Fruit fly (Drosophila melanogaster) whole organism, embryonic: Measurements from ENCODE around the gene fz4.

Experiments
- Ada2b ChIP-seq: fragments of 200-800 bp; sonication (Bioruptor generic); IDR thresholded peaks from 2 replicates; pipeline ENCODE4 v1.3.6; 2022; ENCODE audit warnings: missing biosample characterization, missing genetic modification characterization
- CG1024 ChIP-seq: fragments of 200-800 bp; sonication (Bioruptor generic); IDR thresholded peaks from 2 replicates; pipeline ENCODE4 v1.3.6; 2022; ENCODE audit warnings: missing biosample characterization, missing genetic modification characterization
- CG10274 ChIP-seq: fragments of 200-800 bp; sonication (Bioruptor generic); optimal IDR thresholded peaks from 3 replicates; lab custom pipeline; 2017; ENCODE audit warnings: missing biosample characterization, mild to moderate bottlenecking, missing genetic modification characterization
- CG10462 ChIP-seq: fragments of 200-800 bp; sonication (Bioruptor generic); optimal IDR thresholded peaks from 2 replicates; lab custom pipeline; 2016; ENCODE audit warnings: missing biosample characterization, missing genetic modification characterization
- CG11247 ChIP-seq: fragments of 200-800 bp; sonication (Bioruptor generic); IDR thresholded peaks from 2 replicates; pipeline ENCODE4 v1.3.6; 2022; ENCODE audit warnings: missing biosample characterization, missing genetic modification characterization
- CG11504 ChIP-seq: fragments of 200-800 bp; sonication (Bioruptor generic); optimal IDR thresholded peaks from 3 replicates; lab custom pipeline; 2019; ENCODE audit warnings: missing biosample characterization, mild to moderate bottlenecking, missing genetic modification characterization, moderate library complexity
- CG12299 ChIP-seq: fragments of 200-800 bp; sonication (Bioruptor generic); optimal IDR thresholded peaks from 2 replicates; lab custom pipeline; 2018; ENCODE audit warnings: missing biosample characterization, mild to moderate bottlenecking, missing genetic modification characterization
- CG13123 ChIP-seq: fragments of 200-800 bp; sonication (Bioruptor generic); optimal IDR thresholded peaks from 2 replicates; lab custom pipeline; 2016; ENCODE audit warnings: missing biosample characterization, missing genetic modification characterization
- CG13287 ChIP-seq: fragments of 200-800 bp; sonication (Bioruptor generic); IDR thresholded peaks from 2 replicates; pipeline ENCODE4 v1.3.6; 2022; ENCODE audit warnings: missing biosample characterization, missing genetic modification characterization; ENCODE audit not compliant: partially characterized antibody
- CG13424 ChIP-seq: fragments of 200-800 bp; sonication (Bioruptor generic); optimal IDR thresholded peaks from 2 replicates; lab custom pipeline; 2019; ENCODE audit warnings: missing biosample characterization, mild to moderate bottlenecking, missing genetic modification characterization, moderate library complexity
- CG1832 ChIP-seq: fragments of 200-800 bp; sonication (Bioruptor generic); optimal IDR thresholded peaks from 2 replicates; lab custom pipeline; 2017; ENCODE audit warnings: missing biosample characterization, mild to moderate bottlenecking, missing genetic modification characterization, inconsistent platforms
- CG2712 ChIP-seq: fragments of 200-800 bp; optimal IDR thresholded peaks from 3 replicates; lab custom pipeline; 2019; ENCODE audit warnings: missing biosample characterization, mild to moderate bottlenecking, missing genetic modification characterization, moderate library complexity
- CG2875 ChIP-seq: fragments of 200-800 bp; sonication (Bioruptor generic); optimal IDR thresholded peaks from 2 replicates; lab custom pipeline; 2017; ENCODE audit warnings: missing biosample characterization, mild to moderate bottlenecking, missing genetic modification characterization, missing genetic modification reagents
- CG3407 ChIP-seq: fragments of 200-800 bp; sonication (Bioruptor generic); optimal IDR thresholded peaks from 2 replicates; lab custom pipeline; 2018; ENCODE audit warnings: missing biosample characterization, mild to moderate bottlenecking, missing genetic modification characterization
- CG5245 ChIP-seq: fragments of 200-800 bp; sonication (Bioruptor generic); optimal IDR thresholded peaks from 3 replicates; lab custom pipeline; 2016; ENCODE audit warnings: missing biosample characterization, missing genetic modification characterization
- CG6854 ChIP-seq: fragments of 200-800 bp; sonication (Bioruptor generic); optimal IDR thresholded peaks from 3 replicates; lab custom pipeline; 2017; ENCODE audit warnings: missing biosample characterization, mild to moderate bottlenecking, missing genetic modification characterization
- CG7556 ChIP-seq: fragments of 200-800 bp; sonication (Bioruptor generic); optimal IDR thresholded peaks from 2 replicates; lab custom pipeline; 2017; ENCODE audit warnings: missing biosample characterization, mild to moderate bottlenecking, missing genetic modification characterization
- CG9817 ChIP-seq: fragments of 200-800 bp; sonication (Bioruptor generic); optimal IDR thresholded peaks from 2 replicates; lab custom pipeline; 2018; ENCODE audit warnings: missing biosample characterization, mild to moderate bottlenecking, missing genetic modification characterization, moderate library complexity
- CHES-1-like ChIP-seq: fragments of 200-800 bp; sonication (Bioruptor generic); optimal IDR thresholded peaks from 2 replicates; lab custom pipeline; 2016; ENCODE audit warnings: missing biosample characterization, missing genetic modification characterization
- Eip74EF ChIP-seq, 2 experiments: fragments of 200-800 bp in 1 of 2; fragments of >200 bp in 1 of 2; sonication (Bioruptor generic) in 1 of 2; optimal IDR thresholded peaks; 2 replicates each; lab custom pipeline; 2017 to 2019; ENCODE audit warnings: missing biosample characterization in 2 of 2, missing genetic modification characterization in 2 of 2, mild to moderate bottlenecking in 1 of 2, moderate library complexity in 1 of 2
- HLH4C ChIP-seq: fragments of 200-800 bp; sonication (Bioruptor generic); IDR thresholded peaks from 3 replicates; pipeline ENCODE4 v1.3.6; 2022; ENCODE audit warnings: missing biosample characterization, missing genetic modification characterization; ENCODE audit not compliant: partially characterized antibody
- Hsf ChIP-seq: fragments of 200-800 bp; sonication (Bioruptor generic); optimal IDR thresholded peaks from 3 replicates; lab custom pipeline; 2016; ENCODE audit warnings: missing biosample characterization, missing genetic modification characterization
- Jarid2 ChIP-seq: fragments of 200-800 bp; sonication (Bioruptor generic); optimal IDR thresholded peaks from 3 replicates; lab custom pipeline; 2017; ENCODE audit warnings: mild to moderate bottlenecking, missing biosample characterization, missing genetic modification reagents, missing genetic modification characterization
- Nf-YC ChIP-seq: fragments of 200-800 bp; optimal IDR thresholded peaks from 3 replicates; lab custom pipeline; 2019; ENCODE audit warnings: missing biosample characterization, mild to moderate bottlenecking, missing genetic modification characterization, moderate library complexity
- Ptx1 ChIP-seq: fragments of 200-800 bp; sonication (Bioruptor generic); IDR thresholded peaks from 2 replicates; pipeline ENCODE4 v1.3.6; 2022; ENCODE audit warnings: missing biosample characterization, missing genetic modification characterization
- Usf ChIP-seq: fragments of 200-800 bp; sonication (Bioruptor generic); optimal IDR thresholded peaks from 2 replicates; lab custom pipeline; 2017; ENCODE audit warnings: missing genotype, missing biosample characterization, missing genetic modification characterization
- ash1 ChIP-seq: fragments of 200-800 bp; sonication (Bioruptor generic); optimal IDR thresholded peaks from 2 replicates; lab custom pipeline; 2018; ENCODE audit warnings: missing biosample characterization, mild to moderate bottlenecking, missing genetic modification characterization
- chinmo ChIP-seq: fragments of 200-800 bp; sonication (Bioruptor generic); IDR thresholded peaks from 4 replicates; pipeline ENCODE4 v1.3.6; 2022; ENCODE audit warnings: missing biosample characterization, missing genetic modification characterization; ENCODE audit not compliant: partially characterized antibody
- crc ChIP-seq: fragments of 200-800 bp; sonication (Bioruptor generic); optimal IDR thresholded peaks from 2 replicates; lab custom pipeline; 2016; ENCODE audit warnings: missing biosample characterization, missing genetic modification characterization
- cwo ChIP-seq: fragments of 200-800 bp; sonication (Bioruptor generic); optimal IDR thresholded peaks from 3 replicates; lab custom pipeline; 2017; ENCODE audit warnings: missing biosample characterization, missing genetic modification characterization, mild to moderate bottlenecking, moderate library complexity, missing genetic modification reagents
- disco-r ChIP-seq: fragments of 200-800 bp; sonication (Bioruptor generic); optimal IDR thresholded peaks from 2 replicates; lab custom pipeline; 2016; ENCODE audit warnings: missing biosample characterization, missing genetic modification characterization
- dm ChIP-seq: fragments of 200-800 bp; sonication (Bioruptor generic); optimal IDR thresholded peaks from 3 replicates; lab custom pipeline; 2016; ENCODE audit warnings: missing biosample characterization, missing genetic modification characterization
- ems ChIP-seq: fragments of 200-800 bp; sonication (Bioruptor generic); optimal IDR thresholded peaks from 3 replicates; lab custom pipeline; 2016; ENCODE audit warnings: missing biosample characterization, missing genetic modification characterization
- fd64A ChIP-seq: fragments of 200-800 bp; sonication (Bioruptor generic); optimal IDR thresholded peaks from 3 replicates; lab custom pipeline; 2018; ENCODE audit warnings: missing biosample characterization, mild to moderate bottlenecking, missing genetic modification characterization
- gcm ChIP-seq: fragments of 200-800 bp; sonication (Bioruptor generic); optimal IDR thresholded peaks from 2 replicates; lab custom pipeline; 2019; ENCODE audit warnings: missing biosample characterization, mild to moderate bottlenecking, missing genetic modification characterization, moderate library complexity
- jumu ChIP-seq: fragments of 200-800 bp; sonication (Bioruptor generic); optimal IDR thresholded peaks from 3 replicates; lab custom pipeline; 2016; ENCODE audit warnings: missing biosample characterization, missing genetic modification characterization
- lilli ChIP-seq: fragments of 200-800 bp; sonication (Bioruptor generic); optimal IDR thresholded peaks from 3 replicates; lab custom pipeline; 2016; ENCODE audit warnings: missing biosample characterization, missing genetic modification characterization
- pan ChIP-seq, 4 experiments: fragments of >200 bp in 3 of 4; fragments of 200-800 bp in 1 of 4; sonication (Bioruptor generic) in 1 of 4; optimal IDR thresholded peaks in 3 of 4; IDR thresholded peaks in 1 of 4; 2 replicates each; pipeline versions ENCODE4 v1.3.6 to Lab custom; 2017 to 2022; ENCODE audit warnings: missing biosample characterization in 2 of 4, missing genetic modification characterization in 2 of 4, mixed read lengths in 1 of 4
- repo ChIP-seq: fragments of 200-800 bp; sonication (Bioruptor generic); optimal IDR thresholded peaks from 2 replicates; lab custom pipeline; 2016; ENCODE audit warnings: missing biosample characterization, missing genetic modification characterization
- sens-2 ChIP-seq: fragments of 200-800 bp; sonication (Bioruptor generic); IDR thresholded peaks from 2 replicates; pipeline ENCODE4 v1.3.6; 2022; ENCODE audit warnings: missing biosample characterization, missing genetic modification characterization
- seq ChIP-seq: fragments of 200-800 bp; sonication (Bioruptor generic); IDR thresholded peaks from 2 replicates; pipeline ENCODE4 v1.3.6; 2022; ENCODE audit warnings: missing biosample characterization, missing genetic modification characterization
- shn ChIP-seq: fragments of 200-800 bp; sonication (Bioruptor generic); optimal IDR thresholded peaks from 3 replicates; lab custom pipeline; 2016; ENCODE audit warnings: missing biosample characterization, missing genetic modification characterization
- sim ChIP-seq: fragments of 200-800 bp; sonication (Bioruptor generic); IDR thresholded peaks from 2 replicates; pipeline ENCODE4 v1.3.6; 2022; ENCODE audit warnings: missing biosample characterization, missing genetic modification characterization
- sug ChIP-seq: fragments of 200-800 bp; optimal IDR thresholded peaks from 2 replicates; lab custom pipeline; 2019; ENCODE audit warnings: missing biosample characterization, mild to moderate bottlenecking, missing genetic modification characterization, moderate library complexity
- vfl ChIP-seq: fragments of 200-800 bp; sonication (Bioruptor generic); optimal IDR thresholded peaks from 2 replicates; lab custom pipeline; 2016; ENCODE audit warnings: missing biosample characterization, missing genetic modification characterization
- wek ChIP-seq: fragments of 200-800 bp; sonication (Bioruptor generic); optimal IDR thresholded peaks from 3 replicates; lab custom pipeline; 2018; ENCODE audit warnings: missing biosample characterization, mild to moderate bottlenecking, missing genetic modification characterization, moderate library complexity
- wor ChIP-seq: fragments of 200-800 bp; sonication (Bioruptor generic); IDR thresholded peaks from 2 replicates; pipeline ENCODE4 v1.3.6; 2022; ENCODE audit warnings: missing biosample characterization, missing genetic modification characterization
- zfh1 ChIP-seq: fragments of 200-800 bp; sonication (Bioruptor generic); IDR thresholded peaks from 3 replicates; pipeline ENCODE4 v1.3.6; 2022; ENCODE audit warnings: missing biosample characterization, missing genetic modification characterization

fz4 gene

DNA sequence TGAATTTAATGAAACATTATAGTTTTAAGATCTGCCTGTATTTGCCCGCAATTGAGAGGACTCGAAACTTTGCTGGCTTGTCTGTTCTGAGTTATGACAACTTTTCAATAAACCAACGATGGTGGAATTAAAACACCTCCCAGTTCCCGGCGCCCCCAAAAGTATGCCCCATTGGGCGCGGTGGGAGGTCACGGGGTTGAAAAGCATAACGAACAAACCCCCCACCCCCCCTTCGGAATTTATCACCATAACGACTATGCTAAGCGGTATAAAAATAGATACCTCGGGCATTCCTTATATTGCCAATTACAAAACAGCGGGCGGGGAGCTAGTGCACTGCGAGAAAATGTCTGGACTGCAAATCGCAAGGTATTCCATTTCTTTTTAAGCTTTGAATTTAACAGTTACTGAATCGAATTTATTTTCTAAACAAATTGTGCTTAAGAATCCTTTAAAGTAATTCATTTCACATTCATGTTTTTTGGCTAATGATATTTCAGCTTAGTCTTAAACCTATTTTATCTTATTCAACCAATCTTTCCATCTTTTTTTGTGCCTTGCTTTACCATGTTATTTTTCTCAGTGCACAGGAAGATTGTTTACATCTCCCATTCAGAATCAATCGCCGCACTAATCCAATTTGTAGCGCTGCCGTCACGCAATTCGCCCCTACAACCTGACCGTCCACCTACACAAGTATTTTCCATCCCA, 8.7 kb downstream of the fz4 start:
- TF ChIP-seq CG2875 (GFP tag; lab: Kevin White, UChicago) (peak; percentile 77), CG6854 (peak; percentile 63), CG11504 (tag; lab: Kevin White, UChicago) (peak; percentile 86), zfh1 (GFP tag; lab: Robert Waterston, UW) (peak; percentile 71), gcm (GFP tag; lab: Kevin White, UChicago) (peak; percentile 90), CG13287 (no peak), Eip74EF (GFP tag; optimal IDR thresholded peaks at IDR 0.05; lab: Kevin White, UChicago) (peak in 1 of 2 experiments; percentile 87), pan (optimal IDR thresholded peaks at IDR 0.05; lab: Kevin White, UChicago) (no peak), pan (GFP tag; optimal IDR thresholded peaks at IDR 0.05 in 1 of 2, IDR thresholded peaks at IDR 0.05 in 1 of 2) (peak in 1 of 2 experiments; percentile 75), Nf-YC (tag; lab: Kevin White, UChicago) (peak; percentile 62), repo (peak; percentile 42), CG12299 (tag; lab: Kevin White, UChicago) (peak; percentile 75), fd64A (GFP tag; lab: Kevin White, UChicago) (no peak), HLH4C (GFP tag; lab: Robert Waterston, UW) (no peak), crc (GFP tag; lab: Kevin White, UChicago) (peak; percentile 43), ash1 (GFP tag; lab: Kevin White, UChicago) (no peak), wek (peak; percentile 57), CG3407 (GFP tag; lab: Kevin White, UChicago) (peak; percentile 83), CHES-1-like (GFP tag; lab: Kevin White, UChicago) (peak; percentile 93), sug (tag; lab: Kevin White, UChicago) (peak; percentile 72), cwo (GFP tag; lab: Kevin White, UChicago) (peak; percentile 65), CG13424 (tag; lab: Kevin White, UChicago) (peak; percentile 90), CG13123 (GFP tag; lab: Kevin White, UChicago) (peak; percentile 45), CG9817 (tag; lab: Kevin White, UChicago) (peak; percentile 89), shn (GFP tag; lab: Kevin White, UChicago) (peak; percentile 88), sens-2 (GFP tag; lab: Robert Waterston, UW) (0 out of 2 replicates have a peak, but pooled peaks have one; percentile 43), Ptx1 (GFP tag; lab: Robert Waterston, UW) (peak; percentile 84), CG10274 (GFP tag; lab: Kevin White, UChicago) (peak; percentile 51), chinmo (GFP tag; lab: Robert Waterston, UW) (no peak), wor (GFP tag; lab: Robert Waterston, UW) (peak; percentile 63), Ada2b (GFP tag; lab: Robert Waterston, UW) (peak; percentile 77), jumu (GFP tag; lab: Kevin White, UChicago) (no peak), lilli (peak; percentile 65), CG10462 (GFP tag; lab: Kevin White, UChicago) (peak; percentile 64), ems (peak; percentile 55), CG1832 (GFP tag; lab: Kevin White, UChicago) (no peak), seq (peak; percentile 86; the same call in 1 of the 2 replicates), dm (GFP tag; lab: Kevin White, UChicago) (peak; percentile 79), CG11247 (GFP tag; lab: Robert Waterston, UW) (peak; percentile 54), disco-r (GFP tag; lab: Kevin White, UChicago) (peak; percentile 90), sim (GFP tag; lab: Robert Waterston, UW) (peak; percentile 55; the same call in 1 of the 2 replicates), CG1024 (GFP tag; lab: Robert Waterston, UW) (0 out of 2 replicates have a peak, but pooled peaks have one; percentile 49), CG7556 (peak; percentile 94), CG2712 (tag; lab: Kevin White, UChicago) (peak; percentile 85), Hsf (peak; percentile 90), Jarid2 (GFP tag; lab: Kevin White, UChicago) (peak; percentile 55), CG5245 (peak; percentile 69), vfl (peak; percentile 58), Usf (GFP tag; lab: Kevin White, UChicago) (peak; percentile 69)
